Fruit fly (Drosophila melanogaster): ENCODE results near the gene CG12783.

CG12783 gene

dm6 chr3R:16573483-16574145 lies 39.6 kb downstream of the CG12783 start, which contains the start of gene CG14903 (continued):
- TF ChIP-seq vri (GFP tag; optimal IDR thresholded peaks at IDR 0.05) (no peak), OdsH (GFP tag; optimal IDR thresholded peaks at IDR 0.05) (no peak), CG6163 (GFP tag; IDR thresholded peaks at IDR 0.05) (no peak), cyc (GFP tag; optimal IDR thresholded peaks at IDR 0.05) (peak; percentile 42), CG1621 (tag; optimal IDR thresholded peaks at IDR 0.05) (no peak), CG6808 (GFP tag; optimal IDR thresholded peaks at IDR 0.05) (no peak), Ets21C (GFP tag; optimal IDR thresholded peaks at IDR 0.05) (peak; percentile 12), acj6 (GFP tag; optimal IDR thresholded peaks at IDR 0.05) (no peak), CG15336 (GFP tag; IDR thresholded peaks at IDR 0.05) (no peak), fd59A (GFP tag; optimal IDR thresholded peaks at IDR 0.05) (no peak), CG3919 (GFP tag; optimal IDR thresholded peaks at IDR 0.05) (no peak), eg (GFP tag; IDR thresholded peaks at IDR 0.05) (no peak), Ets96B (tag; optimal IDR thresholded peaks at IDR 0.05) (no peak), CG6276 (GFP tag; optimal IDR thresholded peaks at IDR 0.05) (no peak), lz (GFP tag; optimal IDR thresholded peaks at IDR 0.05) (peak; percentile 12), CG11294 (GFP tag; IDR thresholded peaks at IDR 0.05) (no peak), Smox (GFP tag; optimal IDR thresholded peaks at IDR 0.05) (peak; percentile 8), CG34406 (GFP tag; optimal IDR thresholded peaks at IDR 0.05) (no peak), ss (GFP tag; optimal IDR thresholded peaks at IDR 0.05) (no peak), CG6792 (GFP tag; optimal IDR thresholded peaks at IDR 0.05) (no peak), Sox102F (GFP tag; optimal IDR thresholded peaks at IDR 0.05) (no peak), salr (GFP tag; optimal IDR thresholded peaks at IDR 0.05) (no peak), net (GFP tag; optimal IDR thresholded peaks at IDR 0.05) (no peak), CG3032 (tag; optimal IDR thresholded peaks at IDR 0.05) (no peak), CG4318 (GFP tag; optimal IDR thresholded peaks at IDR 0.05) (no peak), Hr38 (GFP tag; optimal IDR thresholded peaks at IDR 0.05) (no peak), CG10631 (GFP tag; optimal IDR thresholded peaks at IDR 0.05) (peak; percentile 2), Sox15 (GFP tag; optimal IDR thresholded peaks at IDR 0.05) (no peak), CG10669 (GFP tag; optimal IDR thresholded peaks at IDR 0.05) (no peak), Hr4 (GFP tag; optimal IDR thresholded peaks at IDR 0.05) (no peak), Eip93F (GFP tag; optimal IDR thresholded peaks at IDR 0.05) (no peak), topi (GFP tag; optimal IDR thresholded peaks at IDR 0.05) (no peak), CG8119 (GFP tag; IDR thresholded peaks at IDR 0.05) (no peak), Eip75B (GFP tag; optimal IDR thresholded peaks at IDR 0.05) (no peak), Eip78C (GFP tag) (peak; percentile 54), Lpt (GFP tag; optimal IDR thresholded peaks at IDR 0.05) (no peak), fd85E (GFP tag; optimal IDR thresholded peaks at IDR 0.05) (no peak), CG8632 (GFP tag; optimal IDR thresholded peaks at IDR 0.05) (no peak), svp (GFP tag) (peak; percentile 71), CG11762 (GFP tag; optimal IDR thresholded peaks at IDR 0.05; ENCODE audit: insufficient read depth) (no peak), spab (GFP tag; optimal IDR thresholded peaks at IDR 0.05) (no peak), CG16779 (tag; optimal IDR thresholded peaks at IDR 0.05) (no peak), CG8319 (GFP tag; optimal IDR thresholded peaks at IDR 0.05) (no peak)

- TF ChIP-seq CG4318 (GFP tag; optimal IDR thresholded peaks at IDR 0.05) (no peak), CG10631 (GFP tag; optimal IDR thresholded peaks at IDR 0.05) (no peak), CG8319 (GFP tag; optimal IDR thresholded peaks at IDR 0.05) (no peak), CG31627 (GFP tag; optimal IDR thresholded peaks at IDR 0.05) (no peak), Lpt (GFP tag; optimal IDR thresholded peaks at IDR 0.05) (no peak), spab (GFP tag; optimal IDR thresholded peaks at IDR 0.05) (no peak)
Measured at dm6 chr3R:16571215-16571614, 42.0 kb downstream of the CG12783 start, which contains the start of gene CG14891. TSS of gene CG14891 (plus strand) at chr3R:16571515.

Data from whole organism, prepupa.